Fruit fly (Drosophila melanogaster): ENCODE results near the gene PhKgamma.
A peak's percentile ranks its signal among the peaks of the same experiment; 100 is the strongest.

PhKgamma gene

DNA sequence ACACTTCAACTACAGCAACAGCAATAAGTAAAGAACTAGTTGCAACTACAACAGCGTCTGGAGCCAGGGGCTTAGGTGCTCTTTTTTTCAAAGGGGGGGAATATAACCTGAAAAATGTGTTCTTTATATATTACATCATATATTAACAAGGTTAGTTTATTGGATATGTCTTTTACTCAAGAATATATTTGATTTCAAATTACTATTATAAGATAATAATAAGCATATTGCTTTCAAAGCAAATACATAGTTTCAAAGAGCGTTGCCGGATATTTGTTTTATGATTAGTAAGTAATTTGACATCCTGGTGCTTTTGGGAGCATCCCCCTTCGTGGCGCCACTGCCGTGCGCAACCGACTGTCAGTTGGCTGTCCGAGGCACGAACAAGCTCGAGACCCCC lies 35.9 kb upstream of the PhKgamma start (continued):
- TF ChIP-seq Blimp-1 (GFP tag; optimal IDR thresholded peaks at IDR 0.05): no peak
- TF ChIP-seq CG11762 (GFP tag; optimal IDR thresholded peaks at IDR 0.05; ENCODE audit: insufficient read depth): peak; percentile 77
- TF ChIP-seq eg (GFP tag; IDR thresholded peaks at IDR 0.05): peak; percentile 82; the same call in 2 of the 3 replicates
- peak; percentile 93 for TF ChIP-seq CG6276 (GFP tag; optimal IDR thresholded peaks at IDR 0.05)
- peak; percentile 93 for TF ChIP-seq CG8119 (GFP tag; IDR thresholded peaks at IDR 0.05)
- no peak for TF ChIP-seq Ets21C (GFP tag; optimal IDR thresholded peaks at IDR 0.05)
- peak; percentile 44 for TF ChIP-seq CG11902 (GFP tag; optimal IDR thresholded peaks at IDR 0.05)
- peak; percentile 95 for TF ChIP-seq CG32006 (GFP tag; optimal IDR thresholded peaks at IDR 0.05)
- TF ChIP-seq CG8632 (GFP tag; optimal IDR thresholded peaks at IDR 0.05): peak; percentile 81
- peak; percentile 82 for TF ChIP-seq CG6163 (GFP tag; IDR thresholded peaks at IDR 0.05)
- peak; percentile 64 for TF ChIP-seq CG6792 (GFP tag; optimal IDR thresholded peaks at IDR 0.05)
- TF ChIP-seq CG8319 (GFP tag; optimal IDR thresholded peaks at IDR 0.05): peak; percentile 53
- peak; percentile 53 for TF ChIP-seq Sox14 (GFP tag; optimal IDR thresholded peaks at IDR 0.05)
- peak; percentile 83 for TF ChIP-seq Ets96B (tag; optimal IDR thresholded peaks at IDR 0.05)
- TF ChIP-seq ss (GFP tag; optimal IDR thresholded peaks at IDR 0.05): peak; percentile 78 to 91
- TF ChIP-seq Hr39 (GFP tag; optimal IDR thresholded peaks at IDR 0.05): no peak
- no peak for TF ChIP-seq CG31627 (GFP tag; optimal IDR thresholded peaks at IDR 0.05)
- TF ChIP-seq fd59A (GFP tag; optimal IDR thresholded peaks at IDR 0.05): peak; percentile 82
- TF ChIP-seq dsx (GFP tag; optimal IDR thresholded peaks at IDR 0.05; ENCODE audit: poor library complexity, severe bottlenecking): peak; percentile 88
- TF ChIP-seq Met (GFP tag; optimal IDR thresholded peaks at IDR 0.05): peak; percentile 70
- peak; percentile 75 for TF ChIP-seq CG9139 (GFP tag; optimal IDR thresholded peaks at IDR 0.05)

DNA sequence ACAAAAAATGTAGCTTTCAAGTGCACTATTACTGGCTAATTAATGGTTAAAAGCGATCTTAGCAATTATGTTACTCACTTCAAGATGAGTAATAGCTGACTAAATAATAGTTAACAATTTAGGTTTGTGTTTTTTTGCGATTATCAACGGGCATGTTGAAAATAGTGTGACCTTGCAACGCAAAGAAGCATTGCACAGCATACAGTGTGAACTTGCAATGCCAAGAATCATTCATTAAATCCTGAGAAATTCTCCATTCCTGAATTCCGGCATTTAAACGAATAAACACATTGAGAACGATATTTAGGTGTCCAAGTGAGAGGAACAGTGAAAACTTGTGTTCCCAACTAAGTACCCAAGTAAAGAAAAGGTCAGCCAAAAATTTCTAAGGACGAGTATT lies 35.3 kb upstream of the PhKgamma start:
- TF ChIP-seq CG9139 (GFP tag; optimal IDR thresholded peaks at IDR 0.05) (no peak), CG3919 (GFP tag; optimal IDR thresholded peaks at IDR 0.05) (no peak), CG31627 (GFP tag; optimal IDR thresholded peaks at IDR 0.05) (no peak), dsx (GFP tag; optimal IDR thresholded peaks at IDR 0.05; ENCODE audit: poor library complexity, severe bottlenecking) (no peak), Eip75B (GFP tag; optimal IDR thresholded peaks at IDR 0.05) (no peak), CG6276 (GFP tag; optimal IDR thresholded peaks at IDR 0.05) (no peak), OdsH (GFP tag; optimal IDR thresholded peaks at IDR 0.05) (no peak), CG16779 (tag; optimal IDR thresholded peaks at IDR 0.05) (no peak), Eip78C (GFP tag) (no peak)

DNA sequence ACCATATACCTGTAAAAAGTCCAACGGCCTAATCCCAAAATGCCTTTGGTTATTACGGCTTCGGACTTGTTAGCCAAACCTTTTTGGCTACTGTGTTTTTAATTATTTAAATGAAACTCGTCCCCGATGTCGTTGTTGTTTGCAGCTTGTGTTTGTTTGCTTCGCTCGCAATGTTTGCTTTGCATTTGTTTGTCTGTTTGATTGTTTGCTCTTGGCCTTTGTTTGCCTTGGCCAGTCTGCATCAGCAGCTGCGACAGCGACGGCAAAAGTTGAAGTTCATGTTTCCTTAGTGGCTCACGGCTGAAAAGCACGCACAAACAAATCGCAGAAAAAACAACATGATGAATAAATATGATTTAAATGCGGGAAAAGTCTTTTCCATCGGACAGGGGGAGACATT lies 34.5 kb upstream of the PhKgamma start:
- TF ChIP-seq Ets21C (GFP tag; optimal IDR thresholded peaks at IDR 0.05) (no peak), CG8119 (GFP tag; IDR thresholded peaks at IDR 0.05) (no peak), Eip75B (GFP tag; optimal IDR thresholded peaks at IDR 0.05) (peak; percentile 28), CG11294 (GFP tag; IDR thresholded peaks at IDR 0.05) (no peak), vri (GFP tag; optimal IDR thresholded peaks at IDR 0.05) (peak; percentile 0), net (GFP tag; optimal IDR thresholded peaks at IDR 0.05) (peak; percentile 26), Eip78C (GFP tag) (peak; percentile 76), CG10669 (GFP tag; optimal IDR thresholded peaks at IDR 0.05) (peak; percentile 38), CG9139 (GFP tag; optimal IDR thresholded peaks at IDR 0.05) (no peak), Sox15 (GFP tag; optimal IDR thresholded peaks at IDR 0.05) (no peak), Blimp-1 (GFP tag; optimal IDR thresholded peaks at IDR 0.05) (peak; percentile 2), Met (GFP tag; optimal IDR thresholded peaks at IDR 0.05) (peak; percentile 77), pdm3 (GFP tag; optimal IDR thresholded peaks at IDR 0.05) (no peak), Smox (GFP tag; optimal IDR thresholded peaks at IDR 0.05) (peak; percentile 18), Ets96B (tag; optimal IDR thresholded peaks at IDR 0.05) (no peak), spab (GFP tag; optimal IDR thresholded peaks at IDR 0.05) (no peak), Hr4 (GFP tag; optimal IDR thresholded peaks at IDR 0.05) (no peak), CG15336 (GFP tag; IDR thresholded peaks at IDR 0.05) (no peak), CG32006 (GFP tag; optimal IDR thresholded peaks at IDR 0.05) (no peak), acj6 (GFP tag; optimal IDR thresholded peaks at IDR 0.05) (no peak), Hr38 (GFP tag; optimal IDR thresholded peaks at IDR 0.05) (no peak), Lpt (GFP tag; optimal IDR thresholded peaks at IDR 0.05) (no peak), CG6854 (GFP tag; optimal IDR thresholded peaks at IDR 0.05) (peak; percentile 29), dac (GFP tag; optimal IDR thresholded peaks at IDR 0.05) (no peak), CG3032 (tag; optimal IDR thresholded peaks at IDR 0.05) (no peak), CG7368 (GFP tag; optimal IDR thresholded peaks at IDR 0.05) (peak; percentile 58), Sox102F (GFP tag; optimal IDR thresholded peaks at IDR 0.05) (peak; percentile 39), eg (GFP tag; IDR thresholded peaks at IDR 0.05) (no peak), CG10631 (GFP tag; optimal IDR thresholded peaks at IDR 0.05) (no peak), dsx (GFP tag; optimal IDR thresholded peaks at IDR 0.05; ENCODE audit: poor library complexity, severe bottlenecking) (no peak), lz (GFP tag; optimal IDR thresholded peaks at IDR 0.05) (no peak), fd59A (GFP tag; optimal IDR thresholded peaks at IDR 0.05) (no peak), CG34406 (GFP tag; optimal IDR thresholded peaks at IDR 0.05) (peak; percentile 50), CG11762 (GFP tag; optimal IDR thresholded peaks at IDR 0.05; ENCODE audit: insufficient read depth) (no peak)

Data from whole organism, prepupa.